Worm (Caenorhabditis elegans) whole organism, young adult: Measurements from ENCODE around the gene moe-3.

Source experiments
- ama-1 ChIP-seq, 3 experiments: fragments of 150-350 bp in 1 of 3; sonication (generic microtip) in 2 of 3; optimal IDR thresholded peaks; 2 replicates each; lab custom pipeline; 2014 to 2018; ENCODE audit warnings: missing biosample characterization in 2 of 3, missing genetic modification characterization in 2 of 3, missing genetic modification reagents in 2 of 3
- atf-7 ChIP-seq: sonication (generic microtip); optimal IDR thresholded peaks from 2 replicates; lab custom pipeline; 2017; ENCODE audit warnings: mild to moderate bottlenecking, missing genetic modification characterization, missing compliant biosample characterization
- cebp-2 ChIP-seq: fragments of 200-800 bp; sonication (Bioruptor generic); IDR thresholded peaks from 2 replicates; pipeline ENCODE4 v1.3.6; 2022; ENCODE audit warnings: missing genetic modification characterization, missing compliant biosample characterization
- him-1 ChIP-seq: sonication (generic microtip); optimal IDR thresholded peaks from 2 replicates; lab custom pipeline; 2016; ENCODE audit warnings: missing genotype, missing genetic modification reagents, missing genetic modification characterization, missing compliant biosample characterization
- lag-1 ChIP-seq: fragments of 200-800 bp; sonication (Bioruptor generic); IDR thresholded peaks from 2 replicates; pipeline ENCODE4 v1.3.6; 2022; ENCODE audit warnings: missing genetic modification reagents, missing genetic modification characterization, missing compliant biosample characterization
- let-526 ChIP-seq: fragments of 200-800 bp; sonication (Bioruptor generic); IDR thresholded peaks from 2 replicates; pipeline ENCODE4 v1.3.6; 2022; ENCODE audit warnings: missing genetic modification reagents, missing genetic modification characterization, missing compliant biosample characterization
- madf-8 ChIP-seq: fragments of 200-800 bp; sonication (Bioruptor generic); conservative IDR thresholded peaks from 2 replicates; pipeline ENCODE4 v1.3.6; 2022; ENCODE audit warnings: missing genetic modification reagents, missing genetic modification characterization, missing compliant biosample characterization
- pha-4 ChIP-seq: fragments of 150-350 bp; sonication (generic microtip); optimal IDR thresholded peaks from 2 replicates; lab custom pipeline; 2014; ENCODE audit warnings: missing biosample characterization, missing genetic modification reagents, missing genetic modification characterization
- rcor-1 ChIP-seq: fragments of 200-800 bp; sonication (Bioruptor generic); IDR thresholded peaks from 2 replicates; pipeline ENCODE4 v1.3.6; 2022; ENCODE audit warnings: missing genetic modification reagents, missing genetic modification characterization, missing compliant biosample characterization
- xnd-1 ChIP-seq: sonication (generic microtip); optimal IDR thresholded peaks from 2 replicates; lab custom pipeline; 2016; ENCODE audit warnings: missing genotype, missing genetic modification reagents, missing genetic modification characterization, missing compliant biosample characterization

DNA sequence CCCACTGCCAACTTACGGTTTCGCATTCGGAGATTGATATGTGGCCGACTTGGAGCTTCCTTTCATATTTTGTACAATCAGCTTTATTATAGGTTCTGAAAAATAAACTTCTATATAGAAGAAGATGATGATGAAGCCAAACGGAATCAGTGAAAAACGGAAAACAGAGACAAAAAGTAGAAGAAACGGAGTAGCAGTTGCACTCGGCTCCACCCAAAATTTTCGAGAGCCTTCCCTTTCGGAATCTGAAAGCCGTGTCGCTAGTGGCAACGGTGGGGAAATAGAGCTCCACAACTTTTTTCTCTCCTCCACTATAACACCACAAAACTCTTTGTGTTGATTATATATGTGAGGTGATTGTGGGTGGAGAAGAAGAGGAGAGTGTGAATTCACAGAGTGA lies 15.9 kb upstream of the moe-3 start, which contains the start of gene W09H1.1:
- no peak for TF ChIP-seq ama-1 (optimal IDR thresholded peaks at IDR 0.05; lab: Kevin White, UChicago)
- no peak for TF ChIP-seq ama-1 (GFP tag; optimal IDR thresholded peaks at IDR 0.05; lab: Kevin White, UChicago)
- TF ChIP-seq rcor-1 (GFP tag; lab: Robert Waterston, UW): no peak
- TF ChIP-seq him-1 (tag; lab: Kevin White, UChicago): no peak
- no peak for TF ChIP-seq lag-1 (GFP tag; lab: Robert Waterston, UW)
- no peak for TF ChIP-seq cebp-2 (GFP tag; lab: Robert Waterston, UW)
- no peak for TF ChIP-seq xnd-1
- no peak for TF ChIP-seq pha-4 (tag; lab: Kevin White, UChicago)
- no peak for TF ChIP-seq madf-8
- TF ChIP-seq let-526 (GFP tag; lab: Robert Waterston, UW): no peak
- TF ChIP-seq atf-7: no peak
